Fruit fly (Drosophila melanogaster): ENCODE measurements around the gene glob3.

glob3 gene

DNA sequence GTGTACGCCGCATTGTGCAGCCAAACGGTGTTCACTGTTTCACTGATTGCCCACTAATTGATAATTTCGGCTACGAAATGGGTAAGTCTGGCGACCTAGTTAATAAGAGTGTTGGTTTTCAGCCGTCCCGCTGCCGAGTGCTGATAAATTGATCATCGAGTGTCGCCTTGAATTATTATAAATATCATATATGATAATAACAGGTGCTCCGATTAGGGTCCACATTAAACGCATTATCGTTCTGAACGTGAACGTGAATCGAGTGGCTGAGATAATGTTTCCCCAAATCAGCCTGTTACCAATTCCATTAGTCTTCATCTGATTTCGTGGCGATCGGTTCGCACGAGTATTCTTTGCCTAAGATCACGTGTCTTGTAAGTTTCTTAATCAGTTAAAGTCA is 11.4 kb downstream of the glob3 start:
- TF ChIP-seq Mnt (GFP tag; optimal IDR thresholded peaks at IDR 0.05) = no peak
- no peak for TF ChIP-seq CG7101 (tag; optimal IDR thresholded peaks at IDR 0.05)
- no peak for TF ChIP-seq cic (GFP tag; optimal IDR thresholded peaks at IDR 0.05)
- TF ChIP-seq kay (GFP tag; ENCODE audit: borderline replicate concordance) = no peak
- no peak for TF ChIP-seq tj (GFP tag; optimal IDR thresholded peaks at IDR 0.05)
- no peak for TF ChIP-seq bab1 (GFP tag; optimal IDR thresholded peaks at IDR 0.05)
- no peak for TF ChIP-seq CG12768 (GFP tag; optimal IDR thresholded peaks at IDR 0.05)
- no peak for TF ChIP-seq CG5204 (GFP tag; optimal IDR thresholded peaks at IDR 0.05)
- no peak for TF ChIP-seq Clk (GFP tag; optimal IDR thresholded peaks at IDR 0.05)
- no peak for TF ChIP-seq CG11617 (GFP tag; optimal IDR thresholded peaks at IDR 0.05)
- TF ChIP-seq CG1620 (GFP tag; optimal IDR thresholded peaks at IDR 0.05) = no peak
- no peak for TF ChIP-seq Hr96 (GFP tag; optimal IDR thresholded peaks at IDR 0.05)
- TF ChIP-seq CG14711 (tag; optimal IDR thresholded peaks at IDR 0.05) = no peak
- TF ChIP-seq cnc (optimal IDR thresholded peaks at IDR 0.05) = no peak
- TF ChIP-seq toe (GFP tag; optimal IDR thresholded peaks at IDR 0.05) = no peak
- no peak for TF ChIP-seq Crg-1 (GFP tag; optimal IDR thresholded peaks at IDR 0.05)
- no peak for TF ChIP-seq pad (GFP tag; optimal IDR thresholded peaks at IDR 0.05)
- no peak for TF ChIP-seq CG7045 (GFP tag; optimal IDR thresholded peaks at IDR 0.05)
- no peak for TF ChIP-seq ovo (GFP tag; optimal IDR thresholded peaks at IDR 0.05)

DNA sequence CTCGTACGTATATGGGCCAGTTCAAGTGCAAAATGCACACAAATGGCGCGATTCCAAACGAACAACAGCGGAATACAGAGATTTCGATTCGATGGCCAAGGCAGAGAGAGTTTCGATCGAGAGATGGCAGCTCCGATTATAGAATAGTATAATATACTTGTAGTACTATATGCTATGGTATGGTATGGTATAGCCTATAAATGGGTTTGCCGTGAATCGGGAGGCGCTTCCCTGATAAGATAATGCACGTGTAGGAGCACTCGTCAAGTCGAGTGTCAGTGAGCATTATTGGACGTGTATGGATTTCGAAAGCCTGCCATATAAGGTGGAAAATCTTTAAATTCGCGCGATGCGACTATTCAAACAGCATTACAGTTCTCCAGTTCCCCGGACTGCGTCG is 13.7 kb downstream of the glob3 start:
- TF ChIP-seq bab1 (GFP tag; optimal IDR thresholded peaks at IDR 0.05) = no peak
- TF ChIP-seq ovo (GFP tag; optimal IDR thresholded peaks at IDR 0.05) = no peak
- no peak for TF ChIP-seq Hr96 (GFP tag; optimal IDR thresholded peaks at IDR 0.05)
- no peak for TF ChIP-seq CG1620 (GFP tag; optimal IDR thresholded peaks at IDR 0.05)
- no peak for TF ChIP-seq pad (GFP tag; optimal IDR thresholded peaks at IDR 0.05)
- peak; percentile 43 for TF ChIP-seq CG12768 (GFP tag; optimal IDR thresholded peaks at IDR 0.05)
- TF ChIP-seq cic (GFP tag; optimal IDR thresholded peaks at IDR 0.05) = peak; percentile 95
- TF ChIP-seq CG7045 (GFP tag; optimal IDR thresholded peaks at IDR 0.05) = no peak
- TF ChIP-seq kay (GFP tag; ENCODE audit: borderline replicate concordance) = peak; percentile 50
- peak; percentile 70 for TF ChIP-seq Mnt (GFP tag; optimal IDR thresholded peaks at IDR 0.05)

dm6 chr3R:5846570-5847270 is 16.9 kb downstream of the glob3 start, which contains the start of gene CG14676:
TSS of gene CG14676 (plus strand) at chr3R:5847220.
- TF ChIP-seq cnc (optimal IDR thresholded peaks at IDR 0.05) = peak in 1 of 2 experiments; percentile 17
- TF ChIP-seq CG5204 (GFP tag; optimal IDR thresholded peaks at IDR 0.05) = no peak
- TF ChIP-seq kay (GFP tag; ENCODE audit: borderline replicate concordance) = peak; percentile 73

- TF ChIP-seq kay (GFP tag; ENCODE audit: borderline replicate concordance) (no peak), ovo (GFP tag; optimal IDR thresholded peaks at IDR 0.05) (no peak), CG12768 (GFP tag; optimal IDR thresholded peaks at IDR 0.05) (no peak), cic (GFP tag; optimal IDR thresholded peaks at IDR 0.05) (no peak), bab1 (GFP tag; optimal IDR thresholded peaks at IDR 0.05) (no peak), Crg-1 (GFP tag; optimal IDR thresholded peaks at IDR 0.05) (no peak), Clk (GFP tag; optimal IDR thresholded peaks at IDR 0.05) (no peak)
Observed at dm6 chr3R:5853032-5853431, 23.2 kb downstream of the glob3 start, which contains the start of gene CG34287. TSS of gene CG34287 (plus strand) at chr3R:5853332.

- peak; percentile 37 for TF ChIP-seq CG14711 (tag; optimal IDR thresholded peaks at IDR 0.05)
- no peak for TF ChIP-seq cnc (optimal IDR thresholded peaks at IDR 0.05)
- TF ChIP-seq CG7101 (tag; optimal IDR thresholded peaks at IDR 0.05) = peak; percentile 51
- peak; percentile 52 for TF ChIP-seq CG11617 (GFP tag; optimal IDR thresholded peaks at IDR 0.05)
- TF ChIP-seq Crg-1 (GFP tag; optimal IDR thresholded peaks at IDR 0.05) = peak; percentile 63
- TF ChIP-seq Clk (GFP tag; optimal IDR thresholded peaks at IDR 0.05) = no peak
- TF ChIP-seq CG5204 (GFP tag; optimal IDR thresholded peaks at IDR 0.05) = peak; percentile 74
- TF ChIP-seq ovo (GFP tag; optimal IDR thresholded peaks at IDR 0.05) = no peak
- peak; percentile 63 for TF ChIP-seq CG12768 (GFP tag; optimal IDR thresholded peaks at IDR 0.05)
- TF ChIP-seq cic (GFP tag; optimal IDR thresholded peaks at IDR 0.05) = no peak
- peak; percentile 36 for TF ChIP-seq Mnt (GFP tag; optimal IDR thresholded peaks at IDR 0.05)
- peak; percentile 49 for TF ChIP-seq pad (GFP tag; optimal IDR thresholded peaks at IDR 0.05)
- no peak for TF ChIP-seq tj (GFP tag; optimal IDR thresholded peaks at IDR 0.05)
- TF ChIP-seq CG1620 (GFP tag; optimal IDR thresholded peaks at IDR 0.05) = peak; percentile 6
- no peak for TF ChIP-seq kay (GFP tag; ENCODE audit: borderline replicate concordance)
- TF ChIP-seq Hr96 (GFP tag; optimal IDR thresholded peaks at IDR 0.05) = peak; percentile 49
- TF ChIP-seq bab1 (GFP tag; optimal IDR thresholded peaks at IDR 0.05) = peak; percentile 28
- peak; percentile 58 for TF ChIP-seq CG7045 (GFP tag; optimal IDR thresholded peaks at IDR 0.05)
- no peak for TF ChIP-seq CG33017 (tag; optimal IDR thresholded peaks at IDR 0.05)
- TF ChIP-seq toe (GFP tag; optimal IDR thresholded peaks at IDR 0.05) = peak; percentile 58
Observed at dm6 chr3R:5856215-5856614, 26.4 kb downstream of the glob3 start, which contains the start of the genes disp and ECSIT. TSS of gene disp (minus strand) at chr3R:5856311. TSS of gene ECSIT (plus strand) at chr3R:5856585.

dm6 chr3R:5860736-5861217 is 30.9 kb downstream of the glob3 start:
- TF ChIP-seq cic (GFP tag; optimal IDR thresholded peaks at IDR 0.05) = peak; percentile 67
- TF ChIP-seq Mnt (GFP tag; optimal IDR thresholded peaks at IDR 0.05) = peak; percentile 29
- no peak for TF ChIP-seq CG1620 (GFP tag; optimal IDR thresholded peaks at IDR 0.05)
